Fruit fly (Drosophila melanogaster) whole organism, embryonic: ENCODE measurements around the gene CG14795.
A peak's percentile ranks its signal among the peaks of the same experiment; 100 is the strongest.

Source experiments
- Atf3 ChIP-seq: fragments of 200-800 bp; sonication (Bioruptor generic); optimal IDR thresholded peaks from 3 replicates; lab custom pipeline; 2016; ENCODE audit warnings: missing biosample characterization, missing genetic modification characterization
- Bgb ChIP-seq: fragments of 200-800 bp; sonication (Bioruptor generic); IDR thresholded peaks from 2 replicates; pipeline ENCODE4 v1.3.6; 2022; ENCODE audit warnings: missing biosample characterization, missing genetic modification characterization; ENCODE audit not compliant: partially characterized antibody
- CG10147 ChIP-seq: fragments of 200-800 bp; sonication (Bioruptor generic); optimal IDR thresholded peaks from 2 replicates; lab custom pipeline; 2019; ENCODE audit warnings: missing biosample characterization, mild to moderate bottlenecking, missing genetic modification characterization, moderate library complexity
- CG10462 ChIP-seq: fragments of 200-800 bp; sonication (Bioruptor generic); optimal IDR thresholded peaks from 2 replicates; lab custom pipeline; 2016; ENCODE audit warnings: missing biosample characterization, missing genetic modification characterization
- CG11093 ChIP-seq: fragments of 200-800 bp; sonication (Bioruptor generic); IDR thresholded peaks from 3 replicates; pipeline ENCODE4 v1.3.6; 2022; ENCODE audit warnings: missing biosample characterization, missing genetic modification characterization
- CG12769 ChIP-seq: fragments of 200-800 bp; sonication (Bioruptor generic); optimal IDR thresholded peaks from 2 replicates; lab custom pipeline; 2019; ENCODE audit warnings: missing biosample characterization, mild to moderate bottlenecking, missing genetic modification characterization, moderate library complexity
- CG1602 ChIP-seq: fragments of 200-800 bp; sonication (Bioruptor generic); optimal IDR thresholded peaks from 3 replicates; lab custom pipeline; 2016; ENCODE audit warnings: missing biosample characterization, missing genetic modification characterization
- CG16813 ChIP-seq: fragments of 200-800 bp; sonication (Bioruptor generic); IDR thresholded peaks from 3 replicates; pipeline ENCODE4 v1.3.6; 2022; ENCODE audit warnings: missing biosample characterization, missing genetic modification characterization; ENCODE audit not compliant: partially characterized antibody
- CG17359 ChIP-seq: fragments of 200-800 bp; sonication (Bioruptor generic); optimal IDR thresholded peaks from 3 replicates; lab custom pipeline; 2018; ENCODE audit warnings: missing biosample characterization, mild to moderate bottlenecking, missing genetic modification characterization, moderate library complexity
- CG17802 ChIP-seq: fragments of 200-800 bp; sonication (Bioruptor generic); optimal IDR thresholded peaks from 2 replicates; lab custom pipeline; 2018; ENCODE audit warnings: missing biosample characterization, mild to moderate bottlenecking, missing genetic modification characterization, moderate library complexity
- CG32772 ChIP-seq: fragments of 200-800 bp; sonication (Bioruptor generic); IDR thresholded peaks from 2 replicates; pipeline ENCODE4 v1.3.6; 2022; ENCODE audit warnings: missing biosample characterization, missing genetic modification characterization
- CG7357 ChIP-seq: fragments of 200-800 bp; sonication (Bioruptor generic); IDR thresholded peaks from 3 replicates; pipeline ENCODE4 v1.3.6; 2022; ENCODE audit warnings: missing biosample characterization, missing genetic modification characterization
- CG8765 ChIP-seq: fragments of 200-800 bp; sonication (Bioruptor generic); IDR thresholded peaks from 2 replicates; pipeline ENCODE4 v1.3.6; 2022; ENCODE audit warnings: missing biosample characterization, missing genetic modification characterization
- CG9215 ChIP-seq: fragments of 200-800 bp; sonication (Bioruptor generic); IDR thresholded peaks from 2 replicates; pipeline ENCODE4 v1.3.6; 2022; ENCODE audit warnings: missing biosample characterization, missing genetic modification characterization
- Deaf1 ChIP-seq: fragments of 200-800 bp; optimal IDR thresholded peaks from 3 replicates; lab custom pipeline; 2019; ENCODE audit warnings: missing biosample characterization, mild to moderate bottlenecking, missing genetic modification characterization, moderate library complexity
- Ets65A ChIP-seq: fragments of 200-800 bp; sonication (Bioruptor generic); peaks from one replicate; lab custom pipeline; 2016; ENCODE audit warnings: missing biosample characterization, missing genetic modification characterization
- GATAe ChIP-seq: fragments of 200-800 bp; sonication (Bioruptor generic); conservative IDR thresholded peaks from 2 replicates; pipeline ENCODE4 v1.3.6; 2022; ENCODE audit warnings: missing biosample characterization, missing genetic modification characterization
- H15 ChIP-seq: fragments of 200-800 bp; sonication (Bioruptor generic); IDR thresholded peaks from 3 replicates; pipeline ENCODE4 v1.3.6; 2022; ENCODE audit warnings: missing biosample characterization, missing genetic modification characterization
- Hr39 ChIP-seq: fragments of >200 bp; optimal IDR thresholded peaks from 2 replicates; lab custom pipeline; 2017
- Mes4 ChIP-seq: fragments of 200-800 bp; sonication (Bioruptor generic); optimal IDR thresholded peaks from 2 replicates; lab custom pipeline; 2016; ENCODE audit warnings: missing biosample characterization, missing genetic modification characterization
- Mrtf ChIP-seq: fragments of 200-800 bp; sonication (Bioruptor generic); IDR thresholded peaks from 3 replicates; pipeline ENCODE4 v1.3.6; 2022; ENCODE audit warnings: missing biosample characterization, missing genetic modification characterization
- NC2α ChIP-seq: fragments of 200-800 bp; sonication (Bioruptor generic); optimal IDR thresholded peaks from 2 replicates; lab custom pipeline; 2016; ENCODE audit warnings: missing biosample characterization, missing genetic modification characterization
- Nf-YB ChIP-seq: fragments of 200-800 bp; sonication (Bioruptor generic); optimal IDR thresholded peaks from 3 replicates; lab custom pipeline; 2019; ENCODE audit warnings: missing biosample characterization, mild to moderate bottlenecking, missing genetic modification characterization, moderate library complexity
- Nf-YC ChIP-seq: fragments of 200-800 bp; optimal IDR thresholded peaks from 3 replicates; lab custom pipeline; 2019; ENCODE audit warnings: missing biosample characterization, mild to moderate bottlenecking, missing genetic modification characterization, moderate library complexity
- Stat92E ChIP-seq, 3 experiments: fragments of >200 bp in 2 of 3; fragments of 200-800 bp in 1 of 3; sonication (Bioruptor generic) in 1 of 3; optimal IDR thresholded peaks; 2 replicates each; lab custom pipeline; 2017 to 2019; ENCODE audit warnings: missing biosample characterization in 3 of 3, missing genetic modification characterization in 3 of 3, mild to moderate bottlenecking in 1 of 3, moderate library complexity in 1 of 3
- amos ChIP-seq: fragments of 200-800 bp; sonication (Bioruptor generic); IDR thresholded peaks from 2 replicates; pipeline ENCODE4 v1.3.6; 2022; ENCODE audit warnings: missing biosample characterization, missing genetic modification characterization; ENCODE audit not compliant: partially characterized antibody
- ash1 ChIP-seq: fragments of 200-800 bp; sonication (Bioruptor generic); optimal IDR thresholded peaks from 2 replicates; lab custom pipeline; 2018; ENCODE audit warnings: missing biosample characterization, mild to moderate bottlenecking, missing genetic modification characterization
- bsh ChIP-seq, 2 experiments: fragments of 200-800 bp; sonication (Bioruptor generic); optimal IDR thresholded peaks; 2 replicates each; lab custom pipeline; 2017 to 2018; ENCODE audit warnings: mild to moderate bottlenecking in 2 of 2, missing biosample characterization in 2 of 2, missing genetic modification characterization in 2 of 2, moderate library complexity in 1 of 2
- caup ChIP-seq: fragments of 200-800 bp; sonication (Bioruptor generic); optimal IDR thresholded peaks from 3 replicates; lab custom pipeline; 2017; ENCODE audit warnings: missing biosample characterization, mild to moderate bottlenecking, missing genetic modification characterization, moderate library complexity; ENCODE audit not compliant: severe bottlenecking
- crol ChIP-seq: fragments of 200-800 bp; sonication (Bioruptor generic); IDR thresholded peaks from 2 replicates; pipeline ENCODE4 v1.3.6; 2022; ENCODE audit warnings: missing biosample characterization, missing genetic modification characterization
- cwo ChIP-seq: fragments of 200-800 bp; sonication (Bioruptor generic); optimal IDR thresholded peaks from 3 replicates; lab custom pipeline; 2017; ENCODE audit warnings: missing biosample characterization, missing genetic modification characterization, mild to moderate bottlenecking, moderate library complexity, missing genetic modification reagents
- disco-r ChIP-seq: fragments of 200-800 bp; sonication (Bioruptor generic); optimal IDR thresholded peaks from 2 replicates; lab custom pipeline; 2016; ENCODE audit warnings: missing biosample characterization, missing genetic modification characterization
- dpn ChIP-seq, 2 experiments: fragments of 200-800 bp; sonication (Bioruptor generic); optimal IDR thresholded peaks; 3 replicates each; lab custom pipeline; 2016; ENCODE audit warnings: missing biosample characterization in 2 of 2, missing genetic modification characterization in 2 of 2
- en ChIP-seq: fragments of 200-800 bp; sonication (Bioruptor generic); optimal IDR thresholded peaks from 2 replicates; lab custom pipeline; 2016; ENCODE audit warnings: missing biosample characterization, missing genetic modification characterization
- fd64A ChIP-seq: fragments of 200-800 bp; sonication (Bioruptor generic); optimal IDR thresholded peaks from 3 replicates; lab custom pipeline; 2018; ENCODE audit warnings: missing biosample characterization, mild to moderate bottlenecking, missing genetic modification characterization
- grau ChIP-seq: fragments of 200-800 bp; optimal IDR thresholded peaks from 3 replicates; lab custom pipeline; 2019; ENCODE audit warnings: missing biosample characterization, mild to moderate bottlenecking, missing genetic modification characterization, moderate library complexity
- lbe ChIP-seq: fragments of 200-800 bp; sonication (Bioruptor generic); optimal IDR thresholded peaks from 2 replicates; lab custom pipeline; 2016; ENCODE audit warnings: missing biosample characterization, mild to moderate bottlenecking, missing genetic modification characterization
- lmd ChIP-seq: fragments of 200-800 bp; sonication (Bioruptor generic); IDR thresholded peaks from 2 replicates; pipeline ENCODE4 v1.3.6; 2022; ENCODE audit warnings: missing biosample characterization, missing genetic modification characterization
- lola ChIP-seq, 3 experiments: fragments of >200 bp in 2 of 3; fragments of 200-800 bp in 1 of 3; sonication (Bioruptor generic) in 1 of 3; optimal IDR thresholded peaks; 2 replicates each; lab custom pipeline; 2017 to 2019; ENCODE audit warnings: missing biosample characterization in 3 of 3, missing genetic modification characterization in 3 of 3, mild to moderate bottlenecking in 1 of 3, moderate library complexity in 1 of 3
- nerfin-1 ChIP-seq: fragments of 200-800 bp; sonication (Bioruptor generic); optimal IDR thresholded peaks from 3 replicates; lab custom pipeline; 2019; ENCODE audit warnings: missing biosample characterization, mild to moderate bottlenecking, missing genetic modification characterization, moderate library complexity
- pros ChIP-seq: fragments of 200-800 bp; sonication (Bioruptor generic); optimal IDR thresholded peaks from 3 replicates; lab custom pipeline; 2019; ENCODE audit warnings: missing biosample characterization, mild to moderate bottlenecking, missing genetic modification characterization, moderate library complexity
- usp ChIP-seq: fragments of >200 bp; optimal IDR thresholded peaks from 2 replicates; lab custom pipeline; 2017; ENCODE audit warnings: missing biosample characterization, missing genetic modification characterization
- wek ChIP-seq: fragments of 200-800 bp; sonication (Bioruptor generic); optimal IDR thresholded peaks from 3 replicates; lab custom pipeline; 2018; ENCODE audit warnings: missing biosample characterization, mild to moderate bottlenecking, missing genetic modification characterization, moderate library complexity
- yki ChIP-seq: fragments of >200 bp; optimal IDR thresholded peaks from 3 replicates; lab custom pipeline; 2018

CG14795 gene

dm6 chrX:1560042-1561019, 47.7 kb upstream of the CG14795 start (continued):
- TF ChIP-seq lola (GFP tag; optimal IDR thresholded peaks at IDR 0.05; lab: Kevin White, UChicago) (no peak), CG9215 (no peak), lmd (GFP tag; lab: Robert Waterston, UW) (no peak), ash1 (no peak), Bgb (GFP tag; lab: Robert Waterston, UW) (no peak), CG11093 (GFP tag; lab: Robert Waterston, UW) (no peak), CG8765 (GFP tag; lab: Robert Waterston, UW) (no peak), CG7357 (GFP tag; lab: Robert Waterston, UW) (no peak), CG1602 (GFP tag; lab: Kevin White, UChicago) (no peak), CG32772 (GFP tag; lab: Robert Waterston, UW) (no peak), CG10147 (no peak)

DNA sequence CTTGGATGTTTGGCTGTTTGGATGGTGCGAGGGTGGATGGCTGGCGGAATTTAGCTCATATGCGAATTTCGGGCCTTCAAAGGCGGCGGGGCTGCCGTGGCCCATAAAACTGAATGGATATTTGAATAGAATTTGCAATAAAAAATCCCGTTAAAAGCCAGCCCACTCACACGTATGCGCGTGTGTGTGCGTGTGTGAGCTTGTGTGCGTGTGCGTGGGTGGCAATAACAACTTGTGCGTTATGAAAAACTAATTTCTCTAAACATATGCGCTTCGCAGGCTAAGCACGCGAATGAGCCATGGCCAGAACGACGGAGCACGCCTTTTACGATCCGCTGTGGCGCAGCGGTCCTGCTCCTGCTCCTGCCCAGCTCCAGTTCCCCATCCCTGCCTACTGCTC, 26.0 kb upstream of the CG14795 start:
- TF ChIP-seq Nf-YC (no peak), en (no peak), Hr39 (lab: Kevin White, UChicago) (peak; percentile 91), CG11093 (GFP tag; lab: Robert Waterston, UW) (no peak), bsh (GFP tag; optimal IDR thresholded peaks at IDR 0.05; lab: Kevin White, UChicago) (no peak), Mes4 (no peak), Stat92E (GFP tag; optimal IDR thresholded peaks at IDR 0.05; lab: Kevin White, UChicago) (no peak), Ets65A (peak; percentile 37)

dm6 chrX:1535234-1535925, 22.8 kb upstream of the CG14795 start:
- no peak for TF ChIP-seq disco-r (GFP tag; lab: Kevin White, UChicago)
- TF ChIP-seq Nf-YB (GFP tag; lab: Kevin White, UChicago), result peak; percentile 72
- TF ChIP-seq pros, result no peak
- no peak for TF ChIP-seq H15 (GFP tag; lab: Robert Waterston, UW)
- TF ChIP-seq cwo (GFP tag; lab: Kevin White, UChicago), result no peak
- TF ChIP-seq fd64A, result no peak
- TF ChIP-seq CG17359 (tag; lab: Kevin White, UChicago), result no peak
- TF ChIP-seq amos (GFP tag; lab: Robert Waterston, UW), result no peak
- no peak for TF ChIP-seq lbe
- no peak for TF ChIP-seq caup (GFP tag; lab: Kevin White, UChicago)
- no peak for TF ChIP-seq Atf3 (GFP tag; lab: Kevin White, UChicago)
- peak; percentile 91 for TF ChIP-seq Nf-YC
- TF ChIP-seq CG17802, result no peak
- TF ChIP-seq grau (tag; lab: Kevin White, UChicago), result no peak
- TF ChIP-seq CG12769, result no peak
- TF ChIP-seq yki, result no peak
- TF ChIP-seq Ets65A, result peak; percentile 26
- no peak for TF ChIP-seq CG10462 (GFP tag; lab: Kevin White, UChicago)
- TF ChIP-seq NC2α, result no peak
- TF ChIP-seq wek (GFP tag; lab: Kevin White, UChicago), result no peak
- no peak for TF ChIP-seq usp
- no peak for TF ChIP-seq GATAe (GFP tag; lab: Robert Waterston, UW)
- no peak for TF ChIP-seq nerfin-1
- TF ChIP-seq CG16813, result no peak
- peak; percentile 67 for TF ChIP-seq crol
- TF ChIP-seq bsh (GFP tag; optimal IDR thresholded peaks at IDR 0.05; lab: Kevin White, UChicago), result no peak
- peak; percentile 94 for TF ChIP-seq Deaf1 (tag; lab: Kevin White, UChicago)
- TF ChIP-seq dpn (GFP tag; optimal IDR thresholded peaks at IDR 0.05; lab: Kevin White, UChicago), result no peak
- no peak for TF ChIP-seq lola (GFP tag; optimal IDR thresholded peaks at IDR 0.05; lab: Kevin White, UChicago)
- TF ChIP-seq Mrtf, result no peak
